Worm (Caenorhabditis elegans): Measurements from ENCODE around the gene B0250.18.

DNA sequence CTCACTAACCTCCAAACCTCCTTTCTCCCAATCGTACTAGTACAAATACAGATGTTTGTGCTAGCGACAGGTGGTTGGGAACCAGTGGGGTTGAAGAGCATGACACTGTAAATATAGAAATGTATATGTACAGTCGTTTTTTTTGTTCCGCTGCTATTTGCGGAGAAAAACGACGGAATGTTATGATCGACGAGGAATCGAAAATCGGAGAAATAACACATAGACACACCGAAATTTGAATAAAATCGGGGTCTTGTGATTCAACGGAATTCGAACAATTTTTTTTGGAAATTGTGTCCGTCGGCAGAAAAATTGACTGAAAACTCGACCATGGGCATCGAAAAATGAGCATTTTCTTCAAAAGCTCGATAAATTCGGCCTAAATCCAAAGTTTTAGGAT is 49.0 kb downstream of the B0250.18 start, which contains the start of gene F53H2.3:
- TF ChIP-seq B0035.1 (tag; optimal IDR thresholded peaks at IDR 0.05) (no peak), snpc-1.1 (tag; optimal IDR thresholded peaks at IDR 0.05; ENCODE audit: insufficient read depth) (no peak), nfya-1 (tag; optimal IDR thresholded peaks at IDR 0.05; ENCODE audit: borderline replicate concordance, insufficient read depth) (no peak), snpc-4 (GFP tag; optimal IDR thresholded peaks at IDR 0.05) (no peak), snpc-4 (tag; optimal IDR thresholded peaks at IDR 0.05) (no peak), mes-4 (tag; optimal IDR thresholded peaks at IDR 0.05) (no peak), sdz-38 (tag; optimal IDR thresholded peaks at IDR 0.05) (no peak), ekl-4 (GFP tag; IDR thresholded peaks at IDR 0.05) (no peak), tbx-9 (tag; optimal IDR thresholded peaks at IDR 0.05; ENCODE audit: borderline replicate concordance) (no peak), ceh-58 (GFP tag; IDR thresholded peaks at IDR 0.05) (no peak), bed-2 (GFP tag; IDR thresholded peaks at IDR 0.05) (no peak)

Data from whole organism, young adult.